Worm (Caenorhabditis elegans): Measurements from ENCODE around the gene sel-11.

Gene sel-11

DNA sequence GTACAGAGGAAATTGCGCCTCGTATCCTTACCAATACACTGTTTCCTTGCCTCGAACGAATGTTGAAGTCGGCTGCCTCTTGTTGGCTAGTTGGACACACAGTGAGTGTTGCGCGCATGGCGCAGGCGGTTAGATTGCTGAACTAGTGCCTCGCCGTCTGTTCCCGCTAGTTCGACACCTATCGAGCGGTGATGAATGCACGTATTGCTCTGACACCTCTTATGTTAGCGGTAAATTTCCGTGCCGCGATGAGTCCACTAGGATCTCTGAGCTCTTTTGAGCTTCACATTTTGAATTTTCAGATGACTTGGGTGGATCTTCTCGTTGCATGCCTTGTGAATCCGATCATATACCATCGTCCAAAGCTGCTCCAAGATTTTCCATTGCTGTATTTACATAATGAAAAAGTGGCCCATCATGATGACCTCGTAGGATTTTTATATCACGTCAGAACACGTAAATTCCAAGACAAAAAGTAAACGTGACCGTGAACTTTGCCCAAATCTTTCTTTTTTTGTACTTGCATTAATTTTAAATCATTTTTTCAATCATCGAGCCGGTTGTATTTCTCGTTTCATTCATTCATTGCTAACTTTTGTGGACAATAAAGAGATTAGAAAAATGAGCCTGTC is 15.8 kb downstream of the sel-11 start, which contains the start of gene F55A11.11:
F55A11.11 (plus strand) TSS at position 341 of the 632 bp plus-strand sequence.
- TF ChIP-seq fkh-2 (tag; optimal IDR thresholded peaks at IDR 0.05) (no peak), tbx-2 (tag; optimal IDR thresholded peaks at IDR 0.05) (peak; percentile 78), pqm-1 (tag; optimal IDR thresholded peaks at IDR 0.05) (peak; percentile 46), ztf-11 (tag; optimal IDR thresholded peaks at IDR 0.05) (no peak), nhr-77 (tag; optimal IDR thresholded peaks at IDR 0.05) (no peak), jun-1 (tag; optimal IDR thresholded peaks at IDR 0.05) (no peak), egl-27 (tag; optimal IDR thresholded peaks at IDR 0.05) (peak; percentile 64), nhr-43 (tag; optimal IDR thresholded peaks at IDR 0.05; ENCODE audit: poor library complexity, severe bottlenecking) (peak; percentile 86), zag-1 (tag; optimal IDR thresholded peaks at IDR 0.05) (no peak), lin-15B (tag; optimal IDR thresholded peaks at IDR 0.05) (peak; percentile 43), ZK546.5 (tag; optimal IDR thresholded peaks at IDR 0.05) (no peak), elt-2 (tag; optimal IDR thresholded peaks at IDR 0.05) (peak; percentile 60), hmg-11 (tag; optimal IDR thresholded peaks at IDR 0.05) (peak; percentile 98), elt-1 (tag; optimal IDR thresholded peaks at IDR 0.05) (peak; percentile 0), nhr-23 (tag; optimal IDR thresholded peaks at IDR 0.05) (peak; percentile 60), nhr-237 (tag; optimal IDR thresholded peaks at IDR 0.05) (no peak), ceh-82 (tag; optimal IDR thresholded peaks at IDR 0.05) (no peak), lsy-12 (tag; optimal IDR thresholded peaks at IDR 0.05) (peak; percentile 85), skn-1 (tag; optimal IDR thresholded peaks at IDR 0.05) (peak; percentile 49), unc-62 (GFP tag; optimal IDR thresholded peaks at IDR 0.05) (no peak), sea-2 (GFP tag; optimal IDR thresholded peaks at IDR 0.05) (no peak), eor-1 (tag; optimal IDR thresholded peaks at IDR 0.05) (no peak), nhr-76 (tag; optimal IDR thresholded peaks at IDR 0.05) (no peak), aly-2 (tag; optimal IDR thresholded peaks at IDR 0.05) (no peak), nhr-25 (tag; optimal IDR thresholded peaks at IDR 0.05) (peak; percentile 65), pha-4 (tag; optimal IDR thresholded peaks at IDR 0.05) (peak; percentile 78), nhr-11 (tag; optimal IDR thresholded peaks at IDR 0.05) (no peak), R02D3.7 (tag; optimal IDR thresholded peaks at IDR 0.05) (peak; percentile 13), nhr-28 (tag; optimal IDR thresholded peaks at IDR 0.05) (no peak), ceh-16 (tag; optimal IDR thresholded peaks at IDR 0.05) (peak; percentile 42), elt-3 (tag; optimal IDR thresholded peaks at IDR 0.05) (peak in 1 of 3 experiments; percentile 4), daf-12 (tag; optimal IDR thresholded peaks at IDR 0.05) (no peak), egl-5 (tag; optimal IDR thresholded peaks at IDR 0.05) (peak; percentile 64), nfya-1 (tag; optimal IDR thresholded peaks at IDR 0.05; ENCODE audit: insufficient read depth) (peak; percentile 58), fos-1 (tag; optimal IDR thresholded peaks at IDR 0.05) (no peak), snpc-4 (tag; optimal IDR thresholded peaks at IDR 0.05) (peak; percentile 45), ama-1 (optimal IDR thresholded peaks at IDR 0.05) (peak; percentile 80), mdl-1 (tag; optimal IDR thresholded peaks at IDR 0.05) (no peak), ceh-28 (tag; optimal IDR thresholded peaks at IDR 0.05) (no peak), lin-39 (tag; optimal IDR thresholded peaks at IDR 0.05) (peak; percentile 96), ztf-4 (tag; optimal IDR thresholded peaks at IDR 0.05) (peak; percentile 75)

ce11 chrV:11787258-11787657 is 20.1 kb downstream of the sel-11 start, which contains the start of gene F55A11.7:
F55A11.7 (minus strand) TSS chrV:11787443.
- TF ChIP-seq ama-1 (optimal IDR thresholded peaks at IDR 0.05) (no peak), daf-12 (tag; optimal IDR thresholded peaks at IDR 0.05) (no peak), lsy-12 (tag; optimal IDR thresholded peaks at IDR 0.05) (no peak), fkh-2 (tag; optimal IDR thresholded peaks at IDR 0.05) (no peak), elt-1 (tag; optimal IDR thresholded peaks at IDR 0.05) (no peak), zag-1 (tag; optimal IDR thresholded peaks at IDR 0.05) (no peak), ceh-16 (tag; optimal IDR thresholded peaks at IDR 0.05) (no peak), fos-1 (tag; optimal IDR thresholded peaks at IDR 0.05) (no peak), nhr-76 (tag; optimal IDR thresholded peaks at IDR 0.05) (no peak), mdl-1 (tag; optimal IDR thresholded peaks at IDR 0.05) (no peak), nhr-25 (tag; optimal IDR thresholded peaks at IDR 0.05) (no peak), nhr-28 (tag; optimal IDR thresholded peaks at IDR 0.05) (no peak)
